Worm (Caenorhabditis elegans) whole organism, early embryonic: ENCODE results near the gene W09C2.7.

Source experiments
- ama-1 ChIP-seq: fragments of 150-350 bp; optimal IDR thresholded peaks from 2 replicates; lab custom pipeline; 2014
- hnd-1 ChIP-seq: sonication (generic microtip); optimal IDR thresholded peaks from 2 replicates; lab custom pipeline; 2016; ENCODE audit warnings: missing genetic modification characterization, missing compliant biosample characterization

- no peak for TF ChIP-seq hnd-1 (tag; lab: Kevin White, UChicago)
- no peak for TF ChIP-seq ama-1 (lab: Kevin White, UChicago)
Observed at ce11 chrIV:9622272-9622671, at the start of gene W09C2.7.
